Fruit fly (Drosophila melanogaster): Measurements from ENCODE around the gene CG14022.

- no peak for TF ChIP-seq usp (GFP tag; optimal IDR thresholded peaks at IDR 0.05)
- no peak for TF ChIP-seq psq (optimal IDR thresholded peaks at IDR 0.05)
Measured at dm6 chr2L:5353454-5353853, 24.8 kb upstream of the CG14022 start.

Data from whole organism.